Fruit fly (Drosophila melanogaster): ENCODE data around the gene Naglu.

The Naglu gene

DNA sequence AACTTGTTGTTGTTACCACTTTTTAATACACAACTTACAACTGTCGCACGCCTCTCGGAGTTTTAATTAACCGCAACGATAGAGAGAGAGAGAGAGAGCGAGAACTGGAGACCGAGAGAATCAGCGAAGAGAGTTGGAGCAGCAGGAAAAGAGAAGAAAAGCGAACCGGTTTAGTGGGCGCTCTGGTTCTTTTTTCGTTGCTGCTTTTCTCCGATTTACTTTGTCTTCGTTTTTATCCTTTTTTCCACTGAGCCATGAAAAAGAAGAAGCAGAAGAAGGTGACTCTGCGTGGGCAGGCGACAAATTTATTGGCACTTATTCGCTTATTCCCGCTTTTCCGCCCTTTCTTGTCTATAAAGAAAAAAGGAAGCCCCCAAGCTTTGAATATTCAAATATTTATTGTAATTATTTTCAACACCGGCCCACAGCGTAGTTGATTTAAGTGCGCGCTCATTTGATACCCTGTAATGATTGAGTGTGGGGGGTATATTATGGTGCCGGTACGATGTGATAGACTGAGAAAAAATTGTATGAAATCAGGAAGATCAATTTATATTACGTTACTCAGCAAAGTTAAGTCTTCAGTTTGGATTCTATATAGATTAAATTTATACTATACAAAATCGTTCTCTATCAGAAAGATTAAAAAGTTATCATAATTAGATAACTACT is 8.7 kb upstream of the Naglu start:
- TF ChIP-seq CG17801 (GFP tag; optimal IDR thresholded peaks at IDR 0.05; ENCODE audit: partially characterized antibody) = no peak

DNA sequence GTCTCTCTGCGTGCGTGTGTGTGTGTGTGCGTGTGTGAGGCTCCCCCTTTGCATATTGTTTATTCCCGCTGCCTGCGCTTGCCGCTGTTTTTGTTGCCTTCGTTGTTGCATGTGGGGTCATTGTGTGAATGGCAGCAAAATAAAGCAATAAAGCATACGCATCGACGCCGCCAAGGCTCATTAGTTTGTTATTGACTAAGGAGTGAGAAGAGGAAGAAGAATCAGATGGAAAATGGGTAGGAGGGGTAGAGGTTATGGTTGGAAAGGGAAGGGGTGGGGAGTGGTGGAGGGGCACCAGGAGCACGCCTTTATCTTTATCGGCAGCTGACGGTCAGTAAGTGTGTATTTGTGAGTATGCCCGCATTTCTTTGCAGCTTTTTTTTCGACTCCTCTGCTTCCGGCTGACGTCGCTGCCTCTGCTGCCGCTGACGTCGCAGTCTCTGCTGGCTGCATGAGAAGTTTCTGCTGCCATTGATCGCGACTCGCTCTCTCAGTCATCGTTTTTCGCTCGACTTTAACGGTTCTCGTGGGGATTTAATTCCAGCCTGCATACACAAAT is 7.8 kb upstream of the Naglu start:
- no peak for TF ChIP-seq CG17801 (GFP tag; optimal IDR thresholded peaks at IDR 0.05; ENCODE audit: partially characterized antibody)

DNA sequence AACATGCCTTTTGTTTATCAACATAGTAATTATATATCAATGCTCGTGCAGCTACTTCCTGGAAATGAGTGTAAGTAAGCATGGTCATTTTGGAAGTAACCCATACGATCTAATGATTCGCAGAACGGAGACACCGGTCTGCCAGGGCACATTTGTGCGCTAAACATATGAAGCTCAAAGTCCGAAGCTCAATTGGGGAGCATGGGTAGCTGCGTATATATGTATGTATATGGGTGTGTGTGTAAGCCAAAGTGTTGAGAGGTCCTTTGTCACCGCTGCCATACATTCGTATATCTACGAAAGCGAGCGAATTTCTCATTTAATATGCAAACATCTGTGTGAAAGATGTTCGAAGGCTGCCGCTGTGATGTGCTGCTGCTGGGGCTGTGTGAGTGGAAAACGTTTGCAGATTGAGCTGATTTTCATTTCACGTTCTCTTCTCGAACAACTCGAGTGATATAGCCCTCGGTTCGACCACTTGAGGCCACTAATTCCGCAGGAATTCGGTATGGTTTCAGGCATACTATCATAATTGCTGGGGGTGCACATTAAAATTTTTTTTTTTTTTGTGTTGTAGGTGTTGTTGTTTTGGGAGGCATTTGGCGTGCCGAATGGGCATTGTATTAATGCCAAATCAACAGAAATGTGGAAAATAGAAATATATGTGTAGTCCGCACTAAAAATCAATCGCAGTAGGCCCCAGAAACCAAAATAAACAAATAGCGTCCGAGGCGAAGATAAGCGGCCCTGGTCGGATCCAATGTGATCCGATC is 6.6 kb upstream of the Naglu start:
- TF ChIP-seq CG17801 (GFP tag; optimal IDR thresholded peaks at IDR 0.05; ENCODE audit: partially characterized antibody) = no peak

DNA sequence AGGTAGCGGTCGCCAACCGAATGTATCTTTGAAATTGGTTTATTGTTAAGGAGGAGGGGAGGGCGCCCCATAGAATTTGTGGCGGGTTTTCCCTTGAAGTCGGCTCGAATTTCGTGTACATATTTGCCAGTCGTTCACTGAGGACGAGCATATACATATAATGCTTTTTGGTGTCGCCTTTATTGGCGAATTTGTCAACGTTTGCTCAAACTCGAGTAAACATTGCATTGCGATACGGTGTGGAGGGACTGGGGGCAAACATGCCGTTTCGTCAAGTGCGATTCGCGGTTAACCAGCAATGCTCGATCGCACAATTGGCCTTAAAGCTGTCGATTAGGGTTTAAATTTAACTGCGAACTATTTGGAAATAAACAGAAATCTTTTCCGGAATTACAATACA is 5.9 kb upstream of the Naglu start:
- no peak for TF ChIP-seq CG17801 (GFP tag; optimal IDR thresholded peaks at IDR 0.05; ENCODE audit: partially characterized antibody)

DNA sequence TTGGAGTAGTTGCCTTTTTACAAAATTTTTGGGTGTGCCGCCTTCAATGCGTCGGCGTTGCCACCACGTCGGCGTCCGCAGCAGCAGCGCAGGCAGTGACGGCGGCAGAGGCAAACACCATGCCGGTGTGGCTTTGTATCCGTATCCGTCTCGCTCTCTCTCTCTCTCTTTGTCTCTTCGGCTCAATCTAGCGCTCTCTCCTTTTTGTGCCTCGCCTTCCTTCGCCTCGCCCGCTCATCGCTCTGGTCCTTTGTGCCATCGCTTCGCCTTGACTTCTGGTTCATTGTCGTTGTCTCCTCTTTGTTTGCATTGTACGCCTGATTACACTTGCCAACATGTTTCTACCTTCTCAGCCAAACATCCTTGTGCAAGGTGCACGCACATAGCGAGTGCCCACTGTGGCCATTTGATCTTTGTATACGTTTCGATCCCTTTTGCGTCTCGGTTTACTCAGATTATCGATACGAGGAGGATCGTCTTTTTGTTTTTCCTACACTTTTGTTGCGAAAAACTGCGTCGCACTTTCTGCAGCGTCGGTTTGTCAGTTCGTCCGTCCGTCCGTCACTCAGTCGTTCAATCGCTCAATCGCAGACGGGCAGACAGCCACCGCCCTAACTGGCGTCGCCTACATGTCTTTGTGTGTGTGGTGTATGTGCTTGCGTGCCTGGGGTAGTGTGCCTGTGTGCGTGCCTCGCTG is 4.8 kb upstream of the Naglu start:
- TF ChIP-seq CG17801 (GFP tag; optimal IDR thresholded peaks at IDR 0.05; ENCODE audit: partially characterized antibody) = peak; percentile 41

DNA sequence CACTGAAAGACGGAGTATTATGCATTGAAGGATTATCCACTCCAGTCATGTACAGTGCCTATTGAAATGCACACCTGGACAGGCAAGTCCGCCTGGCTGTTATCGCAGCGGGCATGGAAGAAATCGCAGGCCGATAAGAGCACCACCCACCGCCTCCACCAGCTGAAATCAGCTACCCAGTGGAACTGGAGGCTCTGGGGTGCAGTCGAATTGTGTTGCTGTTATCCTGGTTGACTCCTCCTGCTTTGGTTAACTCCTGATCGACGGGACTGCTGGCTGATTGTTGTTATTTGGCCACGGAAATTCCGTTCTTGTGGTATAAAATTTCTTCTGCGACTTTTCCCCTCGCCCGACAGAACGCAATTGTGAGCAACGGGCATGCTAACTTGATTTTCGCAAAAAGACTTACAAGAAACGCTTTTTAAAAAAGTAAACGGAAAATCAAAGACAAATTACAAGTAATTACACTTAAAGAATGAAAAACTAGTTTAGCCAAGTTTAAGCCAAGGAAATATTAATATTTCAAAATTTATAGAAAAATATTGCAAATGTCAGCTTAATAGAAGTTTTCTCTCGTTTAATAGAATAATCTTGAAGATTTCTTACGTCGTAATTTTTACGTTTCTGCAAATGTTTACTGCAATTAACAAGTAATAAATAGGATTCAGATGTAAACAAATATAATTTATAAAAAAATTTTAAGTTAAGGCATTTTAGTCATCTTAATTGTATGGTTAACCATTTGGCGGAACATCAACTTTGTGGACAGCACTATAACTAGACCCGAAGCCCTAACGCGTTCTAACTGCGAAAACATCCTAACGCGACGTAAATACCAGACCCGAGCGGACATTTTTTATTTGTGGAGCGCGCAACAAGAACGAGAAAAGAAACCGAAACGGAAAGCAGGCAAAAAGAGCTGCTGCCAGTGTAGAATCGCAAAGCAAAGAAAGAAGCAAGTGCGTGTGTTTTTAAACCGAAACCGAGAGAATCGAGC is 3.5 kb upstream of the Naglu start, which contains the start of the genes CG13398 and Akap200:
Gene CG13398, minus strand, starts transcription at position 370 of the 997 bp plus-strand sequence.
Gene Akap200, plus strand, starts transcription at position 804 of the 997 bp plus-strand sequence.
- TF ChIP-seq CG17801 (GFP tag; optimal IDR thresholded peaks at IDR 0.05; ENCODE audit: partially characterized antibody) = peak; percentile 70

DNA sequence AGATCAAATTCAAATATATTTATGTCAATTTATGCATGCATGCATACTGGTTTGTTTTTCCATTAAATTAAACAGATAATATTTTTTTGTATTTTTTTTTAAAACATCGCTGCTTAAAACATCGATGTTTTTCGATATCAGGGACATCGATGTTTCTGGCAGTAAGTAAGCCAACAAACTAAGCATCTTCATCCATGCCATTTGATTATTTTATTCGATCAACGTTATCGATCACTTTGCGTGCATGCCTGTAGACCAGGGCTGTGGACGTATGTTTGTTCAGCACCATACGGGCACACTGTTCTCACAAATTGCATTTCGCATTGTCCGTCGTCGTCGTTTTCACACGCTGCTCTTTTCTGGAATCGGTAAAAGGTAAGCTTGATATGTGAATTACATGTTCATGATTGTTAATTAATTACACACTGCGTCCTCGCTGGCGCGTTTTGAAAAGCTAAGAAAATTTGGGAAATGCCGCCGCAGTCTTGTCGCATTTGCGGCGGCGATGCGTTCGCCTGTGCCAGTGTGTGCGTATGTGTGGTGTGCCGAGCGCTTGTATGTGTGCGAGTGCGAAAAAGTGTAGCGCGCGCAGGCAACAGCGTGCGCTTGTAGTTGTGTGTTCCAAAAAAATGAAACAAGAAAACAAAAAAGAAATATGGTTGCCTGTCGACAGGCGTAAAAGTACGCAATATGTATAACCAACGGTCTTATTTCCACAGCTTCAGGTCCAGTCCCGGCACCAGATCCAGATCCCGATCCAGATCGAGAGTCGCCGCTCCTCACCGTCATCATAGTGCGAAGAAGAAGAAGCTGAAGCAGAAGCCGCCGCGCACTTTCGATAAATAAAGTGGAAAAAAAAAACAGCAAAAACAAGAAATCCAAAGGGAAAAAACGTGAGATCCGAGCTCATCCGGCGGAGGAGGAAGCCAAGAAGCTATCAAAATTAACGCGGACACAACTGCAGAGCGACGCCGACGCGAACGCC is 8.1 kb downstream of the Naglu start, which contains the start of gene emb:
Gene emb, plus strand, starts transcription at position 288 of the 985 bp plus-strand sequence.
- peak; percentile 67 for TF ChIP-seq CG17801 (GFP tag; optimal IDR thresholded peaks at IDR 0.05; ENCODE audit: partially characterized antibody)

DNA sequence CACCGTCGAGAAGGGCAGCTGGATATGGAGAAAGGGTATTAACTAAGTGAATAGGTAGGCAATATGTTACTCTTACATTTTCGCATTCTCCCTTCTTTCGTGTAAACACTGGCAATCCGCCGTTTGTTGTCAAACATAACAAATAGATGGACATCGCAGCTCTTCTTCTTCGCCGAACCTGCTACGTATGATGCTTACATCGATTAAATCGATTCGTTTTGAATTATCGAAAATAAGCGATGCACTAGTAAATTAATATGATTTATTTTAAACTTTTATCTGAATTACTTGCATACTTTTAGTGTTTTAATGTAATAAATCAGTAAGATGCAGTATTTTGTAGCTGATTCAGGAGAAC is 8.8 kb downstream of the Naglu start, which contains the start of gene fy:
Gene fy, minus strand, starts transcription at position 353 of the 358 bp plus-strand sequence.
- no peak for TF ChIP-seq CG17801 (GFP tag; optimal IDR thresholded peaks at IDR 0.05; ENCODE audit: partially characterized antibody)

DNA sequence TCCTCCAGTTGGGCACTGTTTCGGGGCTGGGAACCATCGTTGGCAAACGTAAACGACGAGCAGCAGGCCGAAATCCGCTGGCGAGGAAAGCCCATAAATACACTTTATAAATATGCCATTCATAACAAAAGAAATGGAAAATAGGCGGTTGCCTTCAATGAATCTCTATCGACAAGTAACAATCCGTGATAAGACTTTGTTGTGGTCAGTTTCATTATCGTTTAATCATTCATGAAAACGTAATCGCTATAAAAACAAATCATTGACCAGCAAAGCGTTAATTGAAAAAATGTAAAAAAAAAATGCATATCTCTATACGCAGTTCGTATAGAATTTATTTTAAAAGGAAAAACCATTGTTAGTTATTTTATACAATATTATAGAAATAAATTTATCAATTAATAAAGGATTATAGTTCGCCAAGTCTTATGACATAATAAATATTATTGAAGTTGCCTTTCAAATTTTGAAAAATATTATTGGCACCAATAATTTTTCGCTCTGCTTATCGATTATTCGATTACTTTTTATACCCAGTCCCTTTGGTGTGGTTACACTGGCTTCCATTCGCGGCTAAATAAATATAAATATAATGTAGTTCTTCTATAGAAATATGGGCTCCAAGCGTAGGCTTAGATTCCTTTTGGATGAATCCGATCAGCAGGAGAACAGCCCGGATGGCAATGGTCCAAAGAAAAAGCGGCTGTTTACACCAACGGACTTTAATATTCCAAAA is 11.6 kb downstream of the Naglu start, which contains the start of gene CG31898:
Gene CG31898, plus strand, starts transcription at position 559 of the 736 bp plus-strand sequence.
- TF ChIP-seq CG17801 (GFP tag; optimal IDR thresholded peaks at IDR 0.05; ENCODE audit: partially characterized antibody) = no peak

DNA sequence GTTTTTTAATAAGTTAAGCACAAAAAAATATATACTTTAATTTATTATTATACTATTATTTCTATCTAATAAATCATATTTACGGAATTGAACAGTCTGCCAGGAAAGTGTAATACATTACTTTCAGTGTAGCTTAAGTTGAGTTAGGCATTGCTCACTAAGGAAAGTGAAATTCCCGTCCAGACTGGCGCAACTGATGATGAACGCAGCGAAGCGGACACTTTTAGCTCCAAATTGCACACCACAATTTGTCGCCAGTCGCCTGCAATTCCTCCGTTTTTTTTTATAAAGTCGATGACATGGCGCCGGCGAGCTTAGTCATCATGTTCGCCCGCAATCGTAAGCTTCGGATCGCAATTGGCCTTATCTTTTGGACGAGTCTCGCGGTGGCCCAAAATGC is 12.9 kb downstream of the Naglu start, which contains the start of gene CG13386:
Gene CG13386, plus strand, starts transcription at position 301 of the 400 bp plus-strand sequence.
- TF ChIP-seq CG17801 (GFP tag; optimal IDR thresholded peaks at IDR 0.05; ENCODE audit: partially characterized antibody) = no peak

DNA sequence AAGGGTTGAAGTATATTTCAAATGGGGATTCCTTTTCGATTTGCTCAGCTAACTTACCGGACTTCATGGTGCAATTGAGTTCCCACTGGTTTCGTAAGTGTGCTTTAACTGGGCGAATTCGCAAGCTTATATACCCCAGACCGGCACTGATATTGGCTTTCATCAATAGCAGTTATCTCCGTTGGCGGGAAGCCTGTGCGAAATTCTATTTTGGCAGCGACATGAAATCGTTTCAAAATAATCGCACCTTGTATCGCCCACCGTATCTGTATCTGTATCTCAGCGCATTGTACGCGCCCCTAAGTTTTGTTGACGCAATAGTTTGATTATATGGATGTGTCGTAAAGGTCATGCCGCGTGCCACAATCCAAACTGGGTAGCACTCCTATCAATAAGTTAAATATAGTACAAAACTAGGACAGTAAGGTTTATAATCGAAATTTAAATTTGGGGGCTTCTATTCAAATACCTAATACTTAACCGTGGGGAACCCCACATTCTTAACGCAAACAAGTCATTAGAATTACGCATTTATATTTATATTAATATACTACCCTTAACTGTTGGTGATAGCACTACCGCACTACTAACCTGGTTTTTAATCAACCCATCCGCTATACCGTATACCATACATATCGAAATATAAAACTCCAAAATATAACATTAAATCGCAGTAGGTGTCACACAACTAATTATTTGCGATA is 15.5 kb downstream of the Naglu start, which contains the start of the genes Peritrophin-15a and CG13385:
Gene Peritrophin-15a, minus strand, starts transcription at position 101 of the 704 bp plus-strand sequence.
Gene CG13385, plus strand, starts transcription at position 654 of the 704 bp plus-strand sequence.
- TF ChIP-seq CG17801 (GFP tag; optimal IDR thresholded peaks at IDR 0.05; ENCODE audit: partially characterized antibody) = no peak
